Worm (Caenorhabditis elegans) whole organism, midembryonic: Measurements from ENCODE around the gene mom-1.

Source experiments
- T22C8.4 ChIP-seq: fragments of 200-800 bp; sonication (Bioruptor generic); IDR thresholded peaks from 2 replicates; pipeline ENCODE4 v1.3.6; 2022; ENCODE audit warnings: missing genetic modification characterization, missing compliant biosample characterization
- flt-1 ChIP-seq: fragments of 200-800 bp; sonication (Bioruptor generic); IDR thresholded peaks from 2 replicates; pipeline ENCODE4 v1.3.6; 2022; ENCODE audit warnings: missing genetic modification characterization, missing compliant biosample characterization
- tab-1 ChIP-seq: fragments of 200-800 bp; sonication (Bioruptor generic); IDR thresholded peaks from 2 replicates; pipeline ENCODE4 v1.3.6; 2022; ENCODE audit warnings: missing genetic modification characterization, missing compliant biosample characterization

DNA sequence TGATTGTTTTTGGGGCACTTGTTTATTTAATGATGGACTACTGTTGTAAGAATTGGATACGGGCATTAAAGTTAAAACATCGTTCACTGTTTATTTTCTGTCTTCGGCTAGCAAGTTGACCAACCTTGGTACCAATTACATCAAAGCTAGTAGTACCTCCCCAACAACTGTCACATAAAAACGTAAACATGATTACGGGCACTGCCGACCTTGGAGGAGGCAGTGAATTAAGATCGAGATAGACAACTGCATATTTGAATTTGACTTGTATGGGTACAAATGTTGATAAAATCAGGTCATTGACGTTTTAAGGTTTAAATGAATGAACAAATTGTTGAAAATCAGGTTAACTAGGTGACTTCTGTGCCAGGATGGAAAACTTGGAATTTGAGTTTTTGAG, 15.7 kb upstream of the mom-1 start:
- TF ChIP-seq T22C8.4, result no peak
- no peak for TF ChIP-seq tab-1 (GFP tag; lab: Robert Waterston, UW)
- no peak for TF ChIP-seq flt-1 (GFP tag; lab: Robert Waterston, UW)
